Fruit fly (Drosophila melanogaster): ENCODE measurements around the gene CG9837.

- TF ChIP-seq CG8478 (optimal IDR thresholded peaks at IDR 0.05) (no peak), pan (optimal IDR thresholded peaks at IDR 0.05) (no peak), psq (optimal IDR thresholded peaks at IDR 0.05) (no peak), usp (GFP tag; optimal IDR thresholded peaks at IDR 0.05) (no peak)
These were observed 4.9 kb upstream of the CG9837 start for dm6 chr3R:8818239-8818638.
